Fruit fly (Drosophila melanogaster) whole organism, wandering third instar larva: ENCODE data around the gene Adsl.

Source experiments
- CG32264 ChIP-seq: fragments of 200-800 bp; sonication (Bioruptor generic); optimal IDR thresholded peaks from 2 replicates; lab custom pipeline; 2016; ENCODE audit warnings: missing biosample characterization, missing genetic modification characterization
- CrebA ChIP-seq: fragments of 200-800 bp; sonication (Bioruptor generic); optimal IDR thresholded peaks from 2 replicates; lab custom pipeline; 2016; ENCODE audit warnings: missing biosample characterization, mild to moderate bottlenecking, missing genetic modification characterization, borderline replicate concordance
- Dfd ChIP-seq: fragments of >200 bp; optimal IDR thresholded peaks from 2 replicates; lab custom pipeline; 2017; ENCODE audit warnings: missing biosample characterization, missing genetic modification characterization
- Dif ChIP-seq: fragments of 200-275, 200-300 bp; sonication (Bioruptor generic); optimal IDR thresholded peaks from 2 replicates; lab custom pipeline; 2018; ENCODE audit warnings: missing biosample characterization, missing genetic modification characterization; ENCODE audit not compliant: partially characterized antibody
- GATAd ChIP-seq: sonication (Bioruptor generic); optimal IDR thresholded peaks from 2 replicates; lab custom pipeline; 2016; ENCODE audit warnings: missing biosample characterization, missing genetic modification characterization
- HLH106 ChIP-seq: fragments of 200-800 bp; optimal IDR thresholded peaks from 3 replicates; lab custom pipeline; 2019; ENCODE audit warnings: missing biosample characterization, mild to moderate bottlenecking, missing genetic modification characterization, moderate library complexity
- Hnf4 ChIP-seq: fragments of 200-800 bp; sonication (Bioruptor generic); optimal IDR thresholded peaks from 2 replicates; lab custom pipeline; 2016; ENCODE audit warnings: missing biosample characterization, mild to moderate bottlenecking, missing genetic modification characterization
- Hr78 ChIP-seq: fragments of >200 bp; optimal IDR thresholded peaks from 2 replicates; lab custom pipeline; 2017; ENCODE audit warnings: missing biosample characterization, missing genetic modification characterization
- Hr83 ChIP-seq: fragments of 200-300 bp; sonication (Bioruptor generic); optimal IDR thresholded peaks from 2 replicates; lab custom pipeline; 2016; ENCODE audit warnings: missing biosample characterization, mild to moderate bottlenecking, missing genetic modification characterization, moderate library complexity; ENCODE audit not compliant: poor library complexity, severe bottlenecking
- Jra ChIP-seq: sonication (Bioruptor generic); optimal IDR thresholded peaks from 2 replicates; lab custom pipeline; 2016; ENCODE audit warnings: missing biosample characterization, missing genetic modification characterization
- Mio ChIP-seq: sonication (Bioruptor generic); optimal IDR thresholded peaks from 2 replicates; lab custom pipeline; 2016; ENCODE audit warnings: missing biosample characterization, missing genetic modification characterization
- Myc ChIP-seq: fragments of >200 bp; optimal IDR thresholded peaks from 2 replicates; lab custom pipeline; 2017
- OdsH ChIP-seq: fragments of 200-800 bp; sonication (Bioruptor generic); optimal IDR thresholded peaks from 2 replicates; lab custom pipeline; 2016; ENCODE audit warnings: missing biosample characterization, mild to moderate bottlenecking, missing genetic modification characterization
- Rel ChIP-seq, 2 experiments: fragments of 200-800 bp; sonication (Bioruptor generic) in 1 of 2; optimal IDR thresholded peaks; 2 replicates in 1 of 2; 3 replicates in 1 of 2; lab custom pipeline; 2016 to 2019; ENCODE audit warnings: mild to moderate bottlenecking in 2 of 2, missing biosample characterization in 2 of 2, missing genetic modification characterization in 2 of 2, moderate library complexity in 1 of 2
- Sp1 ChIP-seq: fragments of 200-800 bp; sonication (Bioruptor generic); optimal IDR thresholded peaks from 3 replicates; lab custom pipeline; 2019; ENCODE audit warnings: missing biosample characterization, mild to moderate bottlenecking, missing genetic modification characterization, moderate library complexity
- Vsx2 ChIP-seq: fragments of 200-300, 225-300 bp; sonication (Bioruptor generic); optimal IDR thresholded peaks from 2 replicates; lab custom pipeline; 2018; ENCODE audit warnings: missing biosample characterization, missing genetic modification characterization; ENCODE audit not compliant: partially characterized antibody
- brk ChIP-seq: fragments of 200-800 bp; sonication (Bioruptor generic); optimal IDR thresholded peaks from 2 replicates; lab custom pipeline; 2016; ENCODE audit warnings: missing biosample characterization, mild to moderate bottlenecking, missing genetic modification characterization
- dl ChIP-seq, 2 experiments: fragments of 175-275, 200-275 bp in 1 of 2; fragments of 200-275 bp in 1 of 2; sonication (Bioruptor generic); optimal IDR thresholded peaks; lab custom pipeline; 2018; ENCODE audit warnings: mild to moderate bottlenecking in 2 of 2, missing biosample characterization in 2 of 2, missing genetic modification characterization in 2 of 2, moderate library complexity in 2 of 2; ENCODE audit not compliant: partially characterized antibody in 2 of 2, insufficient read depth in 1 of 2
- dmrt93B ChIP-seq: fragments of 200-800 bp; sonication (Bioruptor generic); optimal IDR thresholded peaks from 2 replicates; lab custom pipeline; 2018; ENCODE audit warnings: missing biosample characterization, mild to moderate bottlenecking, missing genetic modification characterization
- dsf ChIP-seq: sonication (Bioruptor generic); optimal IDR thresholded peaks from 2 replicates; lab custom pipeline; 2016; ENCODE audit warnings: missing biosample characterization, missing genetic modification characterization, borderline replicate concordance
- foxo ChIP-seq, 2 experiments: fragments of 200-800 bp; sonication (Bioruptor generic); optimal IDR thresholded peaks; 2 replicates in 1 of 2; 3 replicates in 1 of 2; lab custom pipeline; 2016 to 2017; ENCODE audit warnings: missing biosample characterization in 2 of 2, missing genetic modification characterization in 2 of 2
- fru ChIP-seq: fragments of 200-800 bp; sonication (Bioruptor generic); optimal IDR thresholded peaks from 3 replicates; lab custom pipeline; 2016; ENCODE audit warnings: missing biosample characterization, mild to moderate bottlenecking, missing genetic modification characterization
- h ChIP-seq: fragments of 200-800 bp; sonication (Bioruptor generic); optimal IDR thresholded peaks from 3 replicates; lab custom pipeline; 2016; ENCODE audit warnings: missing biosample characterization, mild to moderate bottlenecking, missing genetic modification characterization
- jim ChIP-seq: fragments of 175-275, 200-325 bp; sonication (Bioruptor generic); optimal IDR thresholded peaks from 2 replicates; lab custom pipeline; 2016; ENCODE audit warnings: missing biosample characterization, mild to moderate bottlenecking, missing genetic modification characterization
- lola ChIP-seq: fragments of >200 bp; optimal IDR thresholded peaks from 2 replicates; lab custom pipeline; 2017; ENCODE audit warnings: missing biosample characterization, missing genetic modification characterization
- pan ChIP-seq: fragments of >200 bp; optimal IDR thresholded peaks from 2 replicates; lab custom pipeline; 2017
- psq ChIP-seq: fragments of 200-800 bp; sonication (Bioruptor generic); optimal IDR thresholded peaks from 3 replicates; lab custom pipeline; 2017; ENCODE audit warnings: missing biosample characterization, mild to moderate bottlenecking, missing genetic modification characterization, moderate library complexity
- rgr ChIP-seq: fragments of 200-800 bp; sonication (Bioruptor generic); optimal IDR thresholded peaks from 3 replicates; lab custom pipeline; 2016; ENCODE audit warnings: missing biosample characterization, mild to moderate bottlenecking, missing genetic modification characterization
- sage ChIP-seq: fragments of 200-800 bp; sonication (Bioruptor generic); optimal IDR thresholded peaks from 2 replicates; lab custom pipeline; 2016; ENCODE audit warnings: missing biosample characterization, mild to moderate bottlenecking, missing genetic modification characterization
- sv ChIP-seq: fragments of 200-800 bp; sonication (Bioruptor generic); optimal IDR thresholded peaks from 3 replicates; lab custom pipeline; 2016; ENCODE audit warnings: missing biosample characterization, missing genetic modification characterization
- tai ChIP-seq: sonication (Bioruptor generic); optimal IDR thresholded peaks from 2 replicates; lab custom pipeline; 2016; ENCODE audit warnings: missing biosample characterization, missing genetic modification characterization
- usp ChIP-seq: fragments of >200 bp; optimal IDR thresholded peaks from 2 replicates; lab custom pipeline; 2017; ENCODE audit warnings: missing biosample characterization, missing genetic modification characterization
- woc ChIP-seq: sonication (Bioruptor generic); optimal IDR thresholded peaks from 2 replicates; lab custom pipeline; 2016; ENCODE audit warnings: missing biosample characterization, mild to moderate bottlenecking, missing genetic modification characterization

Gene Adsl

dm6 chr3R:17042838-17043569, 22.1 kb upstream of the Adsl start, which contains the start of the genes bdwf and Patr-1:
TSS of gene bdwf (minus strand) at chr3R:17043136.
TSS of gene Patr-1 (plus strand) at chr3R:17043564.
- TF ChIP-seq dsf, result peak; percentile 32
- TF ChIP-seq h (GFP tag; lab: Kevin White, UChicago), result no peak
- peak; percentile 71 for TF ChIP-seq woc (GFP tag; lab: Kevin White, UChicago)
- TF ChIP-seq sv (GFP tag; lab: Kevin White, UChicago), result peak; percentile 25
- no peak for TF ChIP-seq fru (GFP tag; lab: Kevin White, UChicago)
- TF ChIP-seq tai, result no peak
- no peak for TF ChIP-seq dmrt93B
- TF ChIP-seq sage (GFP tag; lab: Kevin White, UChicago), result no peak
- TF ChIP-seq OdsH (GFP tag; lab: Kevin White, UChicago), result peak; percentile 19
- peak in 1 of 2 experiments; percentile 51 for TF ChIP-seq foxo (GFP tag; optimal IDR thresholded peaks at IDR 0.05; lab: Kevin White, UChicago)
- TF ChIP-seq Jra (GFP tag; lab: Kevin White, UChicago), result peak; percentile 77
- TF ChIP-seq psq (GFP tag; lab: Kevin White, UChicago), result peak; percentile 19
- TF ChIP-seq HLH106, result peak; percentile 26
- TF ChIP-seq, all 38 proteins: peak for 8

- TF ChIP-seq Hr78 (GFP tag; lab: Kevin White, UChicago), result no peak
- TF ChIP-seq sage (GFP tag; lab: Kevin White, UChicago), result no peak
- TF ChIP-seq dl (GFP tag; optimal IDR thresholded peaks at IDR 0.05; lab: Kevin White, UChicago; ENCODE audit: insufficient read depth in 1 of 2, partially characterized antibody in 2 of 2), result no peak
- peak; percentile 52 for TF ChIP-seq woc (GFP tag; lab: Kevin White, UChicago)
- TF ChIP-seq CrebA (GFP tag; lab: Kevin White, UChicago), result no peak
- peak; percentile 11 for TF ChIP-seq Hnf4 (GFP tag; lab: Kevin White, UChicago)
- no peak for TF ChIP-seq GATAd (GFP tag; lab: Kevin White, UChicago)
- TF ChIP-seq lola, result no peak
- no peak for TF ChIP-seq Rel (GFP tag; optimal IDR thresholded peaks at IDR 0.05; lab: Kevin White, UChicago)
- TF ChIP-seq Rel (tag; optimal IDR thresholded peaks at IDR 0.05; lab: Kevin White, UChicago), result no peak
- no peak for TF ChIP-seq Vsx2
Measured at dm6 chr3R:17039993-17040807, 19.3 kb upstream of the Adsl start, which contains the start of the genes CG18213 and Trm7-32. TSS of gene CG18213 (minus strand) at chr3R:17040203. TSS of gene Trm7-32 (plus strand) at chr3R:17040682.

- TF ChIP-seq brk (GFP tag; lab: Kevin White, UChicago) (no peak), Sp1 (no peak), Hr83 (GFP tag; lab: Kevin White, UChicago) (no peak), lola (no peak), tai (no peak), sv (GFP tag; lab: Kevin White, UChicago) (no peak), fru (GFP tag; lab: Kevin White, UChicago) (no peak), CG32264 (no peak), HLH106 (no peak)
- TF ChIP-seq, all 38 proteins: peak for 0
Measured at dm6 chr3R:17035945-17036344, 15.0 kb upstream of the Adsl start, which contains the start of gene CG4009. TSS of gene CG4009 (minus strand) at chr3R:17036045.

- TF ChIP-seq Vsx2, result no peak
- no peak for TF ChIP-seq Jra (GFP tag; lab: Kevin White, UChicago)
- TF ChIP-seq pan (lab: Kevin White, UChicago), result no peak
- no peak for TF ChIP-seq CG32264
- no peak for TF ChIP-seq dl (GFP tag; optimal IDR thresholded peaks at IDR 0.05; lab: Kevin White, UChicago; ENCODE audit: insufficient read depth in 1 of 2, partially characterized antibody in 2 of 2)
- TF ChIP-seq rgr (GFP tag; lab: Kevin White, UChicago), result no peak
- TF ChIP-seq Rel (GFP tag; optimal IDR thresholded peaks at IDR 0.05; lab: Kevin White, UChicago), result no peak
- no peak for TF ChIP-seq Rel (tag; optimal IDR thresholded peaks at IDR 0.05; lab: Kevin White, UChicago)
- no peak for TF ChIP-seq psq (GFP tag; lab: Kevin White, UChicago)
- no peak for TF ChIP-seq Myc
- no peak for TF ChIP-seq h (GFP tag; lab: Kevin White, UChicago)
- TF ChIP-seq usp (GFP tag; lab: Kevin White, UChicago), result no peak
- TF ChIP-seq Dfd (GFP tag; lab: Kevin White, UChicago), result no peak
- no peak for TF ChIP-seq fru (GFP tag; lab: Kevin White, UChicago)
- no peak for TF ChIP-seq Dif (GFP tag; lab: Kevin White, UChicago)
- no peak for TF ChIP-seq Hnf4 (GFP tag; lab: Kevin White, UChicago)
- no peak for TF ChIP-seq foxo (GFP tag; optimal IDR thresholded peaks at IDR 0.05; lab: Kevin White, UChicago)
- no peak for TF ChIP-seq jim
- no peak for TF ChIP-seq Mio (GFP tag; lab: Kevin White, UChicago)
- no peak for TF ChIP-seq tai
- TF ChIP-seq, all 38 proteins: peak for 0
Measured at dm6 chr3R:17031502-17031901, 10.6 kb upstream of the Adsl start, which contains the start of gene CG31268. TSS of gene CG31268 (plus strand) at chr3R:17031802.
